Fruit fly (Drosophila melanogaster) Kc167 (cell line): ENCODE measurements around the gene RfC4.

Experiments used
- Sin3A ChIP-seq: fragments of >200 bp; optimal IDR thresholded peaks from 2 replicates; lab custom pipeline; 2018; ENCODE audit warnings: missing external identifiers
- h ChIP-seq: fragments of >200 bp; optimal IDR thresholded peaks from 3 replicates; lab custom pipeline; 2018; ENCODE audit warnings: missing external identifiers

dm6 chr3L:4185259-4185658 is 49.4 kb upstream of the RfC4 start:
- no peak for TF ChIP-seq h (lab: Kevin White, UChicago)
- TF ChIP-seq Sin3A (lab: Kevin White, UChicago): no peak
